Worm (Caenorhabditis elegans) whole organism, young adult: ENCODE results near the gene C07G1.15.

Experiments
- F10E7.11 ChIP-seq: sonication (generic microtip); optimal IDR thresholded peaks from 2 replicates; lab custom pipeline; 2017; ENCODE audit warnings: mild to moderate bottlenecking, missing genetic modification characterization, moderate library complexity, missing compliant biosample characterization
- F57C9.4 ChIP-seq: sonication (generic microtip); optimal IDR thresholded peaks from 2 replicates; lab custom pipeline; 2017; ENCODE audit warnings: mild to moderate bottlenecking, missing genetic modification characterization, missing compliant biosample characterization
- Y53G8AR.9 ChIP-seq: fragments of 200-800 bp; sonication (Bioruptor generic); conservative IDR thresholded peaks from 2 replicates; pipeline ENCODE4 v1.3.6; 2022; ENCODE audit warnings: missing genetic modification reagents, missing genetic modification characterization, missing compliant biosample characterization
- atf-7 ChIP-seq: sonication (generic microtip); optimal IDR thresholded peaks from 2 replicates; lab custom pipeline; 2017; ENCODE audit warnings: mild to moderate bottlenecking, missing genetic modification characterization, missing compliant biosample characterization
- ccch-3 ChIP-seq: fragments of 200-800 bp; sonication (Bioruptor generic); optimal IDR thresholded peaks from 2 replicates; lab custom pipeline; 2018; ENCODE audit warnings: mild to moderate bottlenecking, missing genetic modification characterization, missing compliant biosample characterization
- dpff-1 ChIP-seq: sonication (generic microtip); optimal IDR thresholded peaks from 2 replicates; lab custom pipeline; 2017; ENCODE audit warnings: mild to moderate bottlenecking, missing genetic modification characterization, missing compliant biosample characterization
- hsf-1 ChIP-seq: fragments of 200-800 bp; sonication (Bioruptor generic); IDR thresholded peaks from 2 replicates; pipeline ENCODE4 v1.3.6; 2022; ENCODE audit warnings: missing genetic modification reagents, missing genetic modification characterization, missing compliant biosample characterization
- zim-3 ChIP-seq: sonication (generic microtip); optimal IDR thresholded peaks from 2 replicates; lab custom pipeline; 2017; ENCODE audit warnings: mild to moderate bottlenecking, missing genetic modification characterization, moderate library complexity, missing compliant biosample characterization
- ztf-26 ChIP-seq: sonication (generic microtip); optimal IDR thresholded peaks from 2 replicates; lab custom pipeline; 2017; ENCODE audit warnings: missing genetic modification characterization, missing compliant biosample characterization
- ztf-28 ChIP-seq: fragments of 200-800 bp; sonication (Bioruptor generic); IDR thresholded peaks from 2 replicates; pipeline ENCODE4 v1.3.6; 2022; ENCODE audit warnings: missing genetic modification reagents, missing genetic modification characterization, missing compliant biosample characterization
- ztf-3 ChIP-seq: fragments of 200-800 bp; sonication (Bioruptor generic); optimal IDR thresholded peaks from 2 replicates; lab custom pipeline; 2018; ENCODE audit warnings: mild to moderate bottlenecking, missing genetic modification characterization, missing compliant biosample characterization
- ztf-6 ChIP-seq: fragments of 200-800 bp; sonication (Bioruptor generic); IDR thresholded peaks from 2 replicates; pipeline ENCODE4 v1.3.6; 2022; ENCODE audit warnings: missing genetic modification reagents, missing genetic modification characterization, missing compliant biosample characterization

C07G1.15 gene

ce11 chrIV:8210300-8210699 lies 40.5 kb downstream of the C07G1.15 start, which contains the start of gene C07G1.6:
C07G1.6 (minus strand) TSS chrIV:8210400.
- TF ChIP-seq atf-7 (tag; lab: Kevin White, UChicago) (no peak), ztf-28 (GFP tag; lab: Robert Waterston, UW) (no peak), Y53G8AR.9 (GFP tag; lab: Robert Waterston, UW) (no peak), F10E7.11 (tag; lab: Kevin White, UChicago) (no peak), dpff-1 (tag; lab: Kevin White, UChicago) (no peak), zim-3 (tag; lab: Kevin White, UChicago) (no peak)

- TF ChIP-seq hsf-1 (GFP tag; lab: Robert Waterston, UW) = no peak
- TF ChIP-seq ccch-3 (GFP tag; lab: Kevin White, UChicago) = no peak
- TF ChIP-seq F57C9.4 = no peak
- TF ChIP-seq ztf-6 (GFP tag; lab: Robert Waterston, UW) = no peak
- TF ChIP-seq ztf-3 = no peak
- no peak for TF ChIP-seq ztf-26
- TF ChIP-seq, all 124 proteins: peak for 0
Measured at ce11 chrIV:8211747-8212146, 42.0 kb downstream of the C07G1.15 start, which contains the start of gene C07G1.7. C07G1.7 (minus strand) TSS chrIV:8211847.
